Worm (Caenorhabditis elegans): ENCODE results near the gene glb-9.

The glb-9 gene

DNA sequence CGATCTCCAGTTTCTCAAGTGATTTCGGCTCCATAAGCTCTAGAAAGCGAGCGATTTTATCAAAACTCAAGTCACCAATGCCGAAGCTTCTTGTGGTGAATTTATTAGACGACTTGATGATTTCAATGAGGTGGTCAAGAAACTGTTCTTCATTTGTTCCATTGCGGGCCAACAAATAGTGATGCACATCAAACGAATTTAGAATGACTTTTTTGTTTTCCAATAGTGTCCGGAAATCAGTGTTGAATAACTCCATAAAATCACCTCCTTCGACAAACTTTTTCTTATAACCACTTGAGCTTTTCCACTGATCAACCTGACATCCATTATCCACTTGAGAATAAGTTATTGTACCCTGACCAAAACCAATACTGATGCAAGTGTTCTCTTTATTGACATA lies 28.1 kb upstream of the glb-9 start:
- no peak for TF ChIP-seq med-1 (GFP tag; optimal IDR thresholded peaks at IDR 0.05; ENCODE audit: insufficient read depth)
- no peak for TF ChIP-seq ztf-23 (GFP tag; IDR thresholded peaks at IDR 0.05)
- no peak for TF ChIP-seq T22C8.4 (GFP tag; IDR thresholded peaks at IDR 0.05)
- TF ChIP-seq ztf-29 (GFP tag; IDR thresholded peaks at IDR 0.05): no peak
- no peak for TF ChIP-seq tab-1 (GFP tag; IDR thresholded peaks at IDR 0.05)
- no peak for TF ChIP-seq ref-1 (GFP tag; conservative IDR thresholded peaks at IDR 0.05)
- TF ChIP-seq cog-1 (tag; optimal IDR thresholded peaks at IDR 0.05): no peak
- TF ChIP-seq klf-2 (GFP tag; conservative IDR thresholded peaks at IDR 0.05): no peak
- no peak for TF ChIP-seq flt-1 (GFP tag; IDR thresholded peaks at IDR 0.05)

ce11 chrII:7545364-7545763 lies 26.2 kb upstream of the glb-9 start:
- TF ChIP-seq flt-1 (GFP tag; IDR thresholded peaks at IDR 0.05): no peak
- no peak for TF ChIP-seq ref-1 (GFP tag; conservative IDR thresholded peaks at IDR 0.05)
- no peak for TF ChIP-seq klf-2 (GFP tag; conservative IDR thresholded peaks at IDR 0.05)
- no peak for TF ChIP-seq ztf-23 (GFP tag; IDR thresholded peaks at IDR 0.05)
- no peak for TF ChIP-seq tab-1 (GFP tag; IDR thresholded peaks at IDR 0.05)
- TF ChIP-seq cog-1 (tag; optimal IDR thresholded peaks at IDR 0.05): no peak
- no peak for TF ChIP-seq ztf-29 (GFP tag; IDR thresholded peaks at IDR 0.05)
- no peak for TF ChIP-seq T22C8.4 (GFP tag; IDR thresholded peaks at IDR 0.05)
- no peak for TF ChIP-seq med-1 (GFP tag; optimal IDR thresholded peaks at IDR 0.05; ENCODE audit: insufficient read depth)

ce11 chrII:7544782-7545181 lies 25.7 kb upstream of the glb-9 start:
- TF ChIP-seq cog-1 (tag; optimal IDR thresholded peaks at IDR 0.05) (no peak), ref-1 (GFP tag; conservative IDR thresholded peaks at IDR 0.05) (no peak)

ce11 chrII:7543808-7544207 lies 24.7 kb upstream of the glb-9 start, which contains the start of gene rol-8:
TSS of gene rol-8 (plus strand) at chrII:7544108.
- TF ChIP-seq ztf-29 (GFP tag; IDR thresholded peaks at IDR 0.05): no peak
- TF ChIP-seq ztf-23 (GFP tag; IDR thresholded peaks at IDR 0.05): no peak
- no peak for TF ChIP-seq ref-1 (GFP tag; conservative IDR thresholded peaks at IDR 0.05)
- TF ChIP-seq flt-1 (GFP tag; IDR thresholded peaks at IDR 0.05): no peak
- TF ChIP-seq klf-2 (GFP tag; conservative IDR thresholded peaks at IDR 0.05): no peak
- no peak for TF ChIP-seq tab-1 (GFP tag; IDR thresholded peaks at IDR 0.05)
- no peak for TF ChIP-seq med-1 (GFP tag; optimal IDR thresholded peaks at IDR 0.05; ENCODE audit: insufficient read depth)
- TF ChIP-seq T22C8.4 (GFP tag; IDR thresholded peaks at IDR 0.05): no peak
- TF ChIP-seq cog-1 (tag; optimal IDR thresholded peaks at IDR 0.05): no peak

- no peak for TF ChIP-seq ztf-29 (GFP tag; IDR thresholded peaks at IDR 0.05)
- no peak for TF ChIP-seq cog-1 (tag; optimal IDR thresholded peaks at IDR 0.05)
- TF ChIP-seq tab-1 (GFP tag; IDR thresholded peaks at IDR 0.05): no peak
- no peak for TF ChIP-seq T22C8.4 (GFP tag; IDR thresholded peaks at IDR 0.05)
- TF ChIP-seq flt-1 (GFP tag; IDR thresholded peaks at IDR 0.05): no peak
- TF ChIP-seq ztf-23 (GFP tag; IDR thresholded peaks at IDR 0.05): no peak
- no peak for TF ChIP-seq klf-2 (GFP tag; conservative IDR thresholded peaks at IDR 0.05)
- TF ChIP-seq ref-1 (GFP tag; conservative IDR thresholded peaks at IDR 0.05): no peak
- no peak for TF ChIP-seq med-1 (GFP tag; optimal IDR thresholded peaks at IDR 0.05; ENCODE audit: insufficient read depth)
These were observed 23.8 kb upstream of the glb-9 start for ce11 chrII:7542952-7543351.

DNA sequence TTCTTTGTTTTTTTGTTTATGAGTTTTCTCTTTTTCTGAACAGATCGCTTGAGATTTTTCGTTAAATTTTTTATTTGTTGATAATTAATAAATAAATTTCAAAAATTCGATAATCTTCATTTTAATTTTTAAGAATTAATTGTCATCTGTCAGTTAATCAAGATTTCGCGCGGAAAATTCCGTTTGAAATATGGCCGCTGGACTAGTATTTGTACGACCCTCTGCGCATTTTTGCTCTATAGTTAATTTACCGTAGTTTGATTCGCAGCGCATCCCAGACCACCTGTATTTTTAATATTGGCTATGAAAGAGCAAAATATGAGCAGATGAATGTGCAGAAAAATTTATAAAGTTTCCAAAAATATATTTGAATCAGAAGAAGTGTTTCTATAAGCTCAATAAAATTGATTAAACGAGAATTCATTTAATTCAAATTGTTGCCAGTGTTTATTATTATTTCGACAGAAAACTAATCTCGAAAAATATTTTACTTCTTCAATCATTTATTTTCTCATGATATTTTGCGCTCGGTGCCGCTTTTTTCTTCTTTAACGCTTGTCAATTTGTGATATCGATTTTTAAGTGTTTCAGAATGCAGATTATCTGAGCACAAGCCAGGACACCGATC lies 18.6 kb upstream of the glb-9 start, which contains the start of gene nfi-1:
nfi-1 (plus strand) TSS at position 578 of the 628 bp plus-strand sequence.
- no peak for TF ChIP-seq T22C8.4 (GFP tag; IDR thresholded peaks at IDR 0.05)
- TF ChIP-seq med-1 (GFP tag; optimal IDR thresholded peaks at IDR 0.05; ENCODE audit: insufficient read depth): no peak
- no peak for TF ChIP-seq ref-1 (GFP tag; conservative IDR thresholded peaks at IDR 0.05)
- TF ChIP-seq flt-1 (GFP tag; IDR thresholded peaks at IDR 0.05): no peak
- TF ChIP-seq ztf-29 (GFP tag; IDR thresholded peaks at IDR 0.05): no peak
- no peak for TF ChIP-seq cog-1 (tag; optimal IDR thresholded peaks at IDR 0.05)
- no peak for TF ChIP-seq klf-2 (GFP tag; conservative IDR thresholded peaks at IDR 0.05)
- no peak for TF ChIP-seq ztf-23 (GFP tag; IDR thresholded peaks at IDR 0.05)

ce11 chrII:7534934-7535333 lies 15.8 kb upstream of the glb-9 start, which contains the start of gene ZK1290.13:
TSS of gene ZK1290.13 (plus strand) at chrII:7535006.
- no peak for TF ChIP-seq ztf-29 (GFP tag; IDR thresholded peaks at IDR 0.05)
- no peak for TF ChIP-seq cog-1 (tag; optimal IDR thresholded peaks at IDR 0.05)
- TF ChIP-seq klf-2 (GFP tag; conservative IDR thresholded peaks at IDR 0.05): no peak
- TF ChIP-seq tab-1 (GFP tag; IDR thresholded peaks at IDR 0.05): no peak
- no peak for TF ChIP-seq ztf-23 (GFP tag; IDR thresholded peaks at IDR 0.05)
- no peak for TF ChIP-seq flt-1 (GFP tag; IDR thresholded peaks at IDR 0.05)
- TF ChIP-seq ref-1 (GFP tag; conservative IDR thresholded peaks at IDR 0.05): no peak
- TF ChIP-seq med-1 (GFP tag; optimal IDR thresholded peaks at IDR 0.05; ENCODE audit: insufficient read depth): no peak
- TF ChIP-seq T22C8.4 (GFP tag; IDR thresholded peaks at IDR 0.05): no peak

DNA sequence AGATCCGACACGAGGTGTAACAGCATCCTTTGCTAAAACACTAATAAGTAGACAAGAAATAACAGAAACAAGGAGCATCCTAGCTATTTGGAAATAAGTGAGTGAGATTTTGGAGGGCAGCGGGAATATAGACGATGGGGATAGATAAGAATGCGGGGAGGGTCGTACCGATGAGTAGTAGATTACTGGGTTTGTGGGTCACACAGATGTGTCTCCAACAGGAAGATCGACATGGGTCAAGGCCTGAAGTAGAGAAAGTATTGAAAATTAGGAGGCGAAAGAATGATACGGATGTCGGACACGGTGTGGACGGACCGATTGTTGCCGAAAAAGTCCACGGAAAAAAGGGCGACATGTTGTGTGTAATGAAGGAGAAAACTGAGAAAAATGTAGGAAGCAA lies 15.2 kb upstream of the glb-9 start, which contains the start of gene wrt-10:
wrt-10 (minus strand) TSS at position 195 of the 400 bp plus-strand sequence.
- TF ChIP-seq ztf-23 (GFP tag; IDR thresholded peaks at IDR 0.05) (no peak), med-1 (GFP tag; optimal IDR thresholded peaks at IDR 0.05; ENCODE audit: insufficient read depth) (no peak), ztf-29 (GFP tag; IDR thresholded peaks at IDR 0.05) (no peak), flt-1 (GFP tag; IDR thresholded peaks at IDR 0.05) (no peak), ref-1 (GFP tag; conservative IDR thresholded peaks at IDR 0.05) (no peak), T22C8.4 (GFP tag; IDR thresholded peaks at IDR 0.05) (no peak), klf-2 (GFP tag; conservative IDR thresholded peaks at IDR 0.05) (no peak), tab-1 (GFP tag; IDR thresholded peaks at IDR 0.05) (no peak), cog-1 (tag; optimal IDR thresholded peaks at IDR 0.05) (no peak)

- TF ChIP-seq klf-2 (GFP tag; conservative IDR thresholded peaks at IDR 0.05): no peak
- TF ChIP-seq ztf-23 (GFP tag; IDR thresholded peaks at IDR 0.05): no peak
- TF ChIP-seq cog-1 (tag; optimal IDR thresholded peaks at IDR 0.05): no peak
- no peak for TF ChIP-seq tab-1 (GFP tag; IDR thresholded peaks at IDR 0.05)
- no peak for TF ChIP-seq ref-1 (GFP tag; conservative IDR thresholded peaks at IDR 0.05)
- TF ChIP-seq ztf-29 (GFP tag; IDR thresholded peaks at IDR 0.05): no peak
- no peak for TF ChIP-seq T22C8.4 (GFP tag; IDR thresholded peaks at IDR 0.05)
- TF ChIP-seq flt-1 (GFP tag; IDR thresholded peaks at IDR 0.05): no peak
- no peak for TF ChIP-seq med-1 (GFP tag; optimal IDR thresholded peaks at IDR 0.05; ENCODE audit: insufficient read depth)
These were observed 12.4 kb upstream of the glb-9 start for ce11 chrII:7531478-7531877.
